Fruit fly (Drosophila melanogaster): ENCODE data around the gene CG33947.
"Not testable (repeated sequence)": the region's sequence is repeated elsewhere in the genome, so short reads cannot be mapped to it uniquely, and the experiment has no call there.

Gene CG33947

DNA sequence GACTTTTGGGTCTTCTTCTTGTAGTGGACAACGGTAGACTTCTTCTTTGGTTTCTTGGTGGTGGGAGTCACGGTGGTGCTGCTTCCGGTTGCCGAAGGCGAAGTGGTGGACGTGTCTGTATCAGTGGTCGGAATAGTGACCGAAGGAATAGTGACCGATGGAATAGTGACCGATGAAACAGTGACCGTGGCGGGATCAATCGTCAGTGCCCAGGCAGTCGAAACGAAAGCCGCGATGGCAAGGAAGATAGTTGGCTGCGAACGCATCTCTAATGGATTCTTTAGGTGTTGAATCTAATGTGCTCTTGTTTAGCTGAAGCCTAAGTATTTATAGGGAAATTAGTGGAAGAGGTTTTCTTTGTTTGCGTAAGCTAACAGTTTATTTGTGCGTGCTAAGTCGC is 35.8 kb downstream of the CG33947 start, which contains the start of gene CG32074:
TSS of gene CG32074 (minus strand) at position 268 of the 400 bp plus-strand sequence.
- not testable (repeated sequence) for TF ChIP-seq CG8478, CTCF (optimal IDR thresholded peaks at IDR 0.05)

DNA sequence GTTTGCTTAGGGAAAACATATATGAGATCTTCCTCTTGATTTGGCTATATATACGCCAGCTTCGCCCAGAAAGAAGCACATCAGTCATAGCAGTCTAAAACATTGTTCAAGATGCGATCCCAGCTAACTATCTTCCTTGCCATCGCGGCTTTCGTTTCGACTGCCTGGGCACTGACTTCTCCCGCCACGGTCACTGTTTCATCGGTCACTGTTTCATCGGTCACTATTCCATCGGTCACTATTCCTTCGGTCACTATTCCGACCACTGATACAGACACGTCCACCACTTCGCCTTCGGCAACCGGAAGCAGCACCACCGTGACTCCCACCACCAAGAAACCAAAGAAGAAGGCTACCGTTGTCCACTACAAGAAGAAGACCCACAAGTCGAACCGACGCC is 38.6 kb downstream of the CG33947 start, which contains the start of gene CG14143:
TSS of gene CG14143 (plus strand) at position 102 of the 400 bp plus-strand sequence.
- TF ChIP-seq CG8478, CTCF (optimal IDR thresholded peaks at IDR 0.05): not testable (repeated sequence)

DNA sequence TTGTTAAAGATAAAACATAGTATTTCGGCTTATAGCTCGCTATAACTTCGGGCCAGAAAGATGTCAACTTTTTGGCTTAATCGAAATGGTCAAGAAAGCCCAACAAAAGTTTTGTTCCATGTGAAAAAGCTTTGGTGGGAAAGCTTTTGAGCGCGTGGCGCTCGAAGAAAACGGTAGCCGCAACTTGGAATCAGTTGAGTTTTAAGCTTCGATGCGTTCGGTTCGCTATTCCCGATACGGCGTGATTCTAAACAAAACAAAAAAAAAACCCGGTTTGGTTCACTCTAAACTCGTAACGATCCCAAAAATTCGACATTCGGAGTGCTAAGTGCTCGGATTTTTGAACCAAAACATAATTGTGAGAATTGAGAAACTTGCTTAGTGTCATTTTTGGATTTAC is 39.5 kb downstream of the CG33947 start, which contains the start of gene IRSp53:
TSS of gene IRSp53 (plus strand) at position 204 of the 400 bp plus-strand sequence.
- TF ChIP-seq CTCF (optimal IDR thresholded peaks at IDR 0.05) (no peak), CG8478 (optimal IDR thresholded peaks at IDR 0.05) (no peak)

DNA sequence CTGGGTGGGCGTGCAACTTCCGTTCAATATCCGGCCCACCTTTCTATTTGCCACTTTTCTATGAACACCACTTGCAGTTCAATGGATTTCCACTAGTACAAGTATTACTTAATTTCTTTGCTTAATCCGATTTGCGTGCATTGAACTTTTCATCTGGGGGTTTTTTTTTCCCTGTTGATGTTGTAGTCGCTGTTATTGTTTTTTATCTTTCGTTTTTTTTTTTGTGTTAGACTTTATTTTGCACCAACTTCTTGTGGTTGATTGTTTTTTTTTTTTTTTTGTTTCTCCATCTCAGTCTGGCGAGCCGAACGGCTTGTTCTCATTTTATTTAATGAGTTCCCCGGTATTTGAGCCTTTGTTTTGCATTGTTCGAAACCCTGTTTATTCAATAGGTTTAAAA is 40.1 kb downstream of the CG33947 start:
- no peak for TF ChIP-seq CG8478 (optimal IDR thresholded peaks at IDR 0.05)

DNA sequence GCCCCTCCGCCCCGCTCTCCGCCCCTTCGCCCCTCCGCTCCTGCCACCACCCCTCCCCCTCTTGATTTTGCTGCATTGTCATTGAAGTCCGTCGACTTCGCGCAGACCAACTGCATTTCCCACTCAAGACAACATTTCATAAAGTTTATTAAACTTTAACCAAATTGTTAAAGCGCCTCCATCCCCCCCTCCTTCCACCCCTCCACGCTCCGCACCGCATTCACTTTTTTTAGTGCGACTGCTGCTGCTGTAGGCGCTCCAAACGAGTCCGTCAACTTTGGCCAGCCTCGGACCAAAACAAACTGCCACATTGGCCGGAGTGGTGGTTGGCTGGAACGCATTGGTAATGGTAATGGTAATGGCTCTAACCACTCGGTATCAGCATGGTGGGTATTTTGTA is 42.6 kb downstream of the CG33947 start:
- no peak for TF ChIP-seq CG8478 (optimal IDR thresholded peaks at IDR 0.05)
- no peak for TF ChIP-seq CTCF (optimal IDR thresholded peaks at IDR 0.05)

DNA sequence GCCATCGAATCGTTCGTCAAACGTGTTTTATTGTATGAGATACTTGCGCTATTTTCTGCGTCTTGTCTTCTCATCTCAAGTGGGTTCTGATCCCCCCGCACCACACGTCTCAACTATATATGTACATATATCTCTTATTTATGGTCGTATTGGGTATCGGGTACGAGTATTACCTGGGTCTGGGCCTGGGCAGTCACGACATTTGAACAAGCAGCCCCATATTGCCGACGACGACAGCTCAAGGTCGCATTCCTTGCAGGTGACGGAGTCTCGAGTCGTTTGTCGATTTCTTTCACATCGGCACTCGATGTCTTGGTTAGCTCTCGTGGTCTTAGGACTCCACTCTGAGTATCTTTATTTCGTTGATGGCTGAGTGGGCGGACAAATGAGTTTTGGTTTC is 48.8 kb downstream of the CG33947 start:
- no peak for TF ChIP-seq CTCF (optimal IDR thresholded peaks at IDR 0.05)
- TF ChIP-seq CG8478 (optimal IDR thresholded peaks at IDR 0.05): no peak

DNA sequence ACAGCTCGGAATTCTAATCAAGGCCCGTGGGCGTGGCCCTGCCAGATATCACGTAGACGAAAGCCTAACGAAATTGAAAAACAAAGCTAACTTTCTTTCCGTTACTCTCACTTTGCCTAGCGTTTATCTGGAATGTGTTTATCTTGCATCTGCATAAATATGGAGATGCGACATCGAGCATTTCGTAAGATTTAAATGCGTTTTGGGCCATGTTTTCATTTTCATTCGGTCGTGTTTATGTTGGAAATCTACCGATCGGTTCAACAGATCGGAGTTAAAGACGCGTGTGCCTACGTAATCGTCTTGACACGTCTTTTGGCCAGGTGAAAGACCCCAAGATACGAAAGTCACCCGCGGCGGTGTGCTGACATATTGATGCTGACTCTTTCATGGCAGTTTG is 51.4 kb downstream of the CG33947 start:
- TF ChIP-seq CTCF (optimal IDR thresholded peaks at IDR 0.05): no peak
- no peak for TF ChIP-seq CG8478 (optimal IDR thresholded peaks at IDR 0.05)
